Fruit fly (Drosophila melanogaster): ENCODE results near the gene CG32269.

CG32269 gene

dm6 chr3L:3179474-3179873, 29.3 kb downstream of the CG32269 start (continued):
- peak; percentile 81 for TF ChIP-seq NfI (GFP tag; optimal IDR thresholded peaks at IDR 0.05)
- no peak for TF ChIP-seq CkIIα-i1 (GFP tag; IDR thresholded peaks at IDR 0.05)
- TF ChIP-seq CG5953 (GFP tag; IDR thresholded peaks at IDR 0.05) = peak; percentile 29; the same call in 1 of the 2 replicates
- no peak for TF ChIP-seq Dp (GFP tag; optimal IDR thresholded peaks at IDR 0.05)
- TF ChIP-seq repo (GFP tag; optimal IDR thresholded peaks at IDR 0.05) = peak; percentile 80
- TF ChIP-seq CG4424 (GFP tag; optimal IDR thresholded peaks at IDR 0.05) = peak; percentile 90
- TF ChIP-seq CG12219 (GFP tag; optimal IDR thresholded peaks at IDR 0.05) = peak; percentile 86
- peak; percentile 93 for TF ChIP-seq dysf (GFP tag; IDR thresholded peaks at IDR 0.05)
- TF ChIP-seq odd (GFP tag; optimal IDR thresholded peaks at IDR 0.05) = no peak
- TF ChIP-seq CG15073 (GFP tag; optimal IDR thresholded peaks at IDR 0.05) = peak; percentile 40
- peak; percentile 76 for TF ChIP-seq al (GFP tag; IDR thresholded peaks at IDR 0.05)
- TF ChIP-seq CoRest (tag; optimal IDR thresholded peaks at IDR 0.05) = no peak
- TF ChIP-seq Fer3 (tag; optimal IDR thresholded peaks at IDR 0.05) = peak; percentile 89
- peak; percentile 84 for TF ChIP-seq CG5245 (GFP tag; optimal IDR thresholded peaks at IDR 0.05)
- peak; percentile 54 for TF ChIP-seq pho (GFP tag; optimal IDR thresholded peaks at IDR 0.05)
- no peak for TF ChIP-seq tna (GFP tag; IDR thresholded peaks at IDR 0.05; ENCODE audit: partially characterized antibody)
- TF ChIP-seq CG10462 (GFP tag; optimal IDR thresholded peaks at IDR 0.05) = peak; percentile 64
- TF ChIP-seq CG15514 (GFP tag; optimal IDR thresholded peaks at IDR 0.05) = peak; percentile 82
- peak; percentile 58 for TF ChIP-seq Atf-2 (GFP tag; optimal IDR thresholded peaks at IDR 0.05)
- peak; percentile 68 for TF ChIP-seq CG11723 (GFP tag; optimal IDR thresholded peaks at IDR 0.05)
- peak; percentile 48; the same call in 1 of the 3 replicates for TF ChIP-seq CG2889 (GFP tag; IDR thresholded peaks at IDR 0.05)
- TF ChIP-seq bab2 (GFP tag; optimal IDR thresholded peaks at IDR 0.05) = peak; percentile 88
- peak; percentile 52 for TF ChIP-seq NC2β (GFP tag; optimal IDR thresholded peaks at IDR 0.05)
- TF ChIP-seq CG8290 (GFP tag; optimal IDR thresholded peaks at IDR 0.05) = peak; percentile 79
- TF ChIP-seq CG8290 (tag; optimal IDR thresholded peaks at IDR 0.05) = no peak
- peak; percentile 63 for TF ChIP-seq CG9437 (GFP tag; optimal IDR thresholded peaks at IDR 0.05)
- peak; percentile 48 for TF ChIP-seq Myb (GFP tag; optimal IDR thresholded peaks at IDR 0.05)
- peak; percentile 71; the same call in 2 of the 3 replicates for TF ChIP-seq ken (GFP tag; IDR thresholded peaks at IDR 0.05)
- peak; percentile 59 for TF ChIP-seq dm (GFP tag; optimal IDR thresholded peaks at IDR 0.05)
- TF ChIP-seq CG13775 (GFP tag; optimal IDR thresholded peaks at IDR 0.05) = peak; percentile 78
- peak; percentile 70 for TF ChIP-seq slp2 (GFP tag; optimal IDR thresholded peaks at IDR 0.05)
- TF ChIP-seq CG10543 (GFP tag; optimal IDR thresholded peaks at IDR 0.05) = peak; percentile 26
- TF ChIP-seq CG10147 (GFP tag; optimal IDR thresholded peaks at IDR 0.05) = no peak
- no peak for TF ChIP-seq abd-A (tag; optimal IDR thresholded peaks at IDR 0.05)
- TF ChIP-seq maf-S (GFP tag; optimal IDR thresholded peaks at IDR 0.05) = peak; percentile 80
- TF ChIP-seq toy (GFP tag; IDR thresholded peaks at IDR 0.05) = peak; percentile 67; the same call in 1 of the 2 replicates
- TF ChIP-seq CG12391 (tag; optimal IDR thresholded peaks at IDR 0.05) = peak; percentile 87
- TF ChIP-seq CG16863 (GFP tag; optimal IDR thresholded peaks at IDR 0.05) = peak; percentile 79
- no peak for TF ChIP-seq yki (optimal IDR thresholded peaks at IDR 0.05)
- TF ChIP-seq fru (optimal IDR thresholded peaks at IDR 0.05) = no peak
- no peak for TF ChIP-seq knrl (GFP tag; IDR thresholded peaks at IDR 0.05; ENCODE audit: partially characterized antibody)
- TF ChIP-seq CG10209 (GFP tag; optimal IDR thresholded peaks at IDR 0.05) = peak; percentile 79
- peak; percentile 62 for TF ChIP-seq Hr3 (GFP tag; optimal IDR thresholded peaks at IDR 0.05)
- TF ChIP-seq pb (GFP tag; optimal IDR thresholded peaks at IDR 0.05) = peak; percentile 68
- peak; percentile 71 to 90 for TF ChIP-seq bsh (GFP tag; optimal IDR thresholded peaks at IDR 0.05)
- TF ChIP-seq CG15601 (tag; optimal IDR thresholded peaks at IDR 0.05) = no peak
- peak; percentile 8 for TF ChIP-seq kni (GFP tag; optimal IDR thresholded peaks at IDR 0.05)
- TF ChIP-seq Ptx1 (GFP tag; IDR thresholded peaks at IDR 0.05) = peak; percentile 91
- peak; percentile 89 for TF ChIP-seq CG32532 (GFP tag; IDR thresholded peaks at IDR 0.05)
- 0 out of 2 replicates have a peak, but pooled peaks have one; percentile 38 for TF ChIP-seq gt (GFP tag; IDR thresholded peaks at IDR 0.05)
- TF ChIP-seq CG10565 (GFP tag; optimal IDR thresholded peaks at IDR 0.05) = peak; percentile 70
- TF ChIP-seq CG8478 (optimal IDR thresholded peaks at IDR 0.05) = no peak
